Fruit fly (Drosophila melanogaster): Measurements from ENCODE around the gene GATAe.

DNA sequence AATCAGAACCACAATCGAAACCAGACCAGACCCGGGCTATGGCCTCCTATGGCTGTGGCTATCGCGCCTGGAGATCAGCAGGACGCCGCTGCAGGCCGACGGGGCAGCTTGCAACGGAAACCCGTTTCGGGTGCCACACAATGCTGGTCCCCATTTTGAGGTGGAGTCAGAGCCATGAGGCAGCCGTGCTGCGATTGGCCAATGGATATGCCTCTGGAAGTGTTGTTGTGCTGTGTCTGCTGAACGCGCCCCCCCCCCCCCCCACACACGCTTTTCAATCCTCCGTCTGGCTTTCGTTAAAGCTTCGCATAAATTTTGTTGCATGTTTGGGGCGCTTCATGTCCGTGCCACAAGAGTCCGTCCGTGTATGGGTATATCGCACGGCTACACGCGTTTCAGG, 15.2 kb downstream of the GATAe start:
- no peak for TF ChIP-seq CTCF (optimal IDR thresholded peaks at IDR 0.05)
- no peak for TF ChIP-seq CG8478 (optimal IDR thresholded peaks at IDR 0.05)

All from S2 (cell line).